Fruit fly (Drosophila melanogaster): Measurements from ENCODE around the gene Top2.
A peak's percentile ranks its signal among the peaks of the same experiment; 100 is the strongest.

The Top2 gene

dm6 chr2L:19415133-19415532 lies 38.2 kb downstream of the Top2 start:
- no peak for TF ChIP-seq CG3919 (GFP tag; optimal IDR thresholded peaks at IDR 0.05)
- no peak for TF ChIP-seq CG8632 (GFP tag; optimal IDR thresholded peaks at IDR 0.05)
- TF ChIP-seq Met (GFP tag; optimal IDR thresholded peaks at IDR 0.05) = no peak
- TF ChIP-seq CG6163 (GFP tag; IDR thresholded peaks at IDR 0.05) = no peak
- no peak for TF ChIP-seq CG6808 (GFP tag; optimal IDR thresholded peaks at IDR 0.05)
- TF ChIP-seq CG8319 (GFP tag; optimal IDR thresholded peaks at IDR 0.05) = no peak
- TF ChIP-seq CG6854 (GFP tag; optimal IDR thresholded peaks at IDR 0.05) = no peak
- no peak for TF ChIP-seq fd85E (GFP tag; optimal IDR thresholded peaks at IDR 0.05)
- no peak for TF ChIP-seq CG1621 (tag; optimal IDR thresholded peaks at IDR 0.05)
- TF ChIP-seq Hr38 (GFP tag; optimal IDR thresholded peaks at IDR 0.05) = no peak
- no peak for TF ChIP-seq Lpt (GFP tag; optimal IDR thresholded peaks at IDR 0.05)
- TF ChIP-seq Smox (GFP tag; optimal IDR thresholded peaks at IDR 0.05) = no peak
- no peak for TF ChIP-seq CG11762 (GFP tag; optimal IDR thresholded peaks at IDR 0.05; ENCODE audit: insufficient read depth)
- no peak for TF ChIP-seq pdm3 (GFP tag; optimal IDR thresholded peaks at IDR 0.05)

dm6 chr2L:19414233-19414749 lies 39.0 kb downstream of the Top2 start:
- TF ChIP-seq ss (GFP tag; optimal IDR thresholded peaks at IDR 0.05) = peak in 1 of 2 experiments; percentile 11
- TF ChIP-seq Smox (GFP tag; optimal IDR thresholded peaks at IDR 0.05) = no peak
- TF ChIP-seq Blimp-1 (GFP tag; optimal IDR thresholded peaks at IDR 0.05) = peak; percentile 32
- peak; percentile 36 for TF ChIP-seq dsx (GFP tag; optimal IDR thresholded peaks at IDR 0.05; ENCODE audit: poor library complexity, severe bottlenecking)
- peak; percentile 33 for TF ChIP-seq svp (GFP tag)
- TF ChIP-seq eg (GFP tag; IDR thresholded peaks at IDR 0.05) = no peak
- TF ChIP-seq CG32006 (GFP tag; optimal IDR thresholded peaks at IDR 0.05) = no peak

DNA sequence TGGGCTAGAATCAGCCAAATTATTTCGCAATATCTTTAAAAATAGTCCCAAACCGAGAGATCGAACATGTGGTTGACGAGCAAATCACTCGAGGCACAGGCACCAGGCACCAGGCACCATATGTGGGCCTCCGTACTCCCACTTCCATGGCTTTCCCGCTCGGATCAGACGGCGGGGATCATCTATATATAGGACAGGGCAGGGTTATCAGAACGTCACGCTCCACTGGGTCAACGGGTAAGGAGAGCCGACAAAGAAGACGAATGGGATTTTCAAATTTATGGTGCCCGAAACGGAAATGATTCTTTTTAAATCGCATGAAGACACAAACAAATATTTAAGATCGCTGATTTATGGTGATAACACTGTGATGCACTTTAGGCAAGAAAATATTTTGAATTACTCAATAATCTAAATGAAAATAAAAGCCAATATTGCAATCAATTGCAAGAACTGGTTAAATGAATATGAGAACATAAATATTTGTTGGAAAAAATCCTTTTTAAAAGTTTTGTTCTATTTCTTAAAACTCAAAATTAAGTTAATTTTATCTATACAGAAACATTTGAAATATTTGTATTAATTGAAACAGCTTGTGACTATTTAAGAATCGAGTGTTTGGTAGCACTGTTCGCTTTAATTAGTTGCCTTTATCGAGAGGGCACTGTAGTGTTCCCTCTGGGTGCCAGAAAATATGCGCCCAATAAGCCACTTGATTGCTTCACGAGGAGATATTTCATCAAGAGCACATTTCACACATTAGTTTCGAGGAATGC lies 40.0 kb downstream of the Top2 start:
- TF ChIP-seq svp (GFP tag) (peak; percentile 96), Eip78C (GFP tag) (peak; percentile 8), CG8632 (GFP tag; optimal IDR thresholded peaks at IDR 0.05) (no peak), CG6276 (GFP tag; optimal IDR thresholded peaks at IDR 0.05) (no peak)

- TF ChIP-seq fkh (GFP tag; optimal IDR thresholded peaks at IDR 0.05) = peak; percentile 72
- TF ChIP-seq Hr38 (GFP tag; optimal IDR thresholded peaks at IDR 0.05) = no peak
- TF ChIP-seq Sox102F (GFP tag; optimal IDR thresholded peaks at IDR 0.05) = no peak
These were observed 41.3 kb downstream of the Top2 start for dm6 chr2L:19411966-19412365.

- no peak for TF ChIP-seq Eip93F (GFP tag; optimal IDR thresholded peaks at IDR 0.05)
- no peak for TF ChIP-seq CG1621 (tag; optimal IDR thresholded peaks at IDR 0.05)
- no peak for TF ChIP-seq topi (GFP tag; optimal IDR thresholded peaks at IDR 0.05)
- TF ChIP-seq CG6163 (GFP tag; IDR thresholded peaks at IDR 0.05) = no peak
- no peak for TF ChIP-seq vri (GFP tag; optimal IDR thresholded peaks at IDR 0.05)
- no peak for TF ChIP-seq CG6276 (GFP tag; optimal IDR thresholded peaks at IDR 0.05)
- TF ChIP-seq CG10631 (GFP tag; optimal IDR thresholded peaks at IDR 0.05) = no peak
- TF ChIP-seq CG4318 (GFP tag; optimal IDR thresholded peaks at IDR 0.05) = no peak
- TF ChIP-seq Smox (GFP tag; optimal IDR thresholded peaks at IDR 0.05) = no peak
- TF ChIP-seq CG3032 (tag; optimal IDR thresholded peaks at IDR 0.05) = no peak
- no peak for TF ChIP-seq acj6 (GFP tag; optimal IDR thresholded peaks at IDR 0.05)
- TF ChIP-seq CG3919 (GFP tag; optimal IDR thresholded peaks at IDR 0.05) = no peak
- no peak for TF ChIP-seq Hr39 (GFP tag; optimal IDR thresholded peaks at IDR 0.05)
- no peak for TF ChIP-seq CG8632 (GFP tag; optimal IDR thresholded peaks at IDR 0.05)
- TF ChIP-seq Sox14 (GFP tag; optimal IDR thresholded peaks at IDR 0.05) = no peak
- no peak for TF ChIP-seq fd59A (GFP tag; optimal IDR thresholded peaks at IDR 0.05)
These were observed 46.9 kb downstream of the Top2 start for dm6 chr2L:19406419-19406818.

All from whole organism, prepupa.